Worm (Caenorhabditis elegans): Measurements from ENCODE around the gene BE0003N10.1.

BE0003N10.1 gene

ce11 chrIII:998855-999254 lies 38.4 kb upstream of the BE0003N10.1 start:
- no peak for TF ChIP-seq hlh-6 (tag; optimal IDR thresholded peaks at IDR 0.05)
- peak; percentile 17 for TF ChIP-seq ceh-48 (tag; optimal IDR thresholded peaks at IDR 0.05)

ce11 chrIII:1001297-1001696 lies 36.0 kb upstream of the BE0003N10.1 start, which contains the start of gene R06B10.7:
TSS of gene R06B10.7 (minus strand) at chrIII:1001397.
- TF ChIP-seq dve-1 (tag; optimal IDR thresholded peaks at IDR 0.05) (no peak), sdc-2 (tag; optimal IDR thresholded peaks at IDR 0.05) (no peak), hlh-30 (tag; optimal IDR thresholded peaks at IDR 0.05; ENCODE audit: insufficient read depth) (no peak), hlh-15 (tag; optimal IDR thresholded peaks at IDR 0.05) (no peak), unc-3 (GFP tag; conservative IDR thresholded peaks at IDR 0.05) (no peak), unc-3 (tag; optimal IDR thresholded peaks at IDR 0.05) (no peak), C08G9.2 (tag; optimal IDR thresholded peaks at IDR 0.05) (no peak), elt-2 (tag; optimal IDR thresholded peaks at IDR 0.05) (no peak), ttx-3 (tag; optimal IDR thresholded peaks at IDR 0.05) (no peak), lim-6 (tag; optimal IDR thresholded peaks at IDR 0.05) (no peak), ceh-31 (tag; optimal IDR thresholded peaks at IDR 0.05) (no peak), fkh-10 (GFP tag; optimal IDR thresholded peaks at IDR 0.05) (no peak), rnt-1 (tag; optimal IDR thresholded peaks at IDR 0.05) (no peak)

ce11 chrIII:1002510-1002909 lies 34.8 kb upstream of the BE0003N10.1 start, which contains the start of gene clec-150:
TSS of gene clec-150 (plus strand) at chrIII:1002707.
- TF ChIP-seq elt-2 (tag; optimal IDR thresholded peaks at IDR 0.05) = peak; percentile 56
- no peak for TF ChIP-seq nhr-11 (tag; optimal IDR thresholded peaks at IDR 0.05)

ce11 chrIII:1004464-1004863 lies 32.8 kb upstream of the BE0003N10.1 start:
- TF ChIP-seq dmd-4 (tag; optimal IDR thresholded peaks at IDR 0.05; ENCODE audit: borderline replicate concordance) (no peak), ceh-45 (GFP tag; IDR thresholded peaks at IDR 0.05) (no peak), pqm-1 (tag; optimal IDR thresholded peaks at IDR 0.05) (no peak), hlh-13 (GFP tag; optimal IDR thresholded peaks at IDR 0.05) (no peak), tbx-7 (tag; optimal IDR thresholded peaks at IDR 0.05) (no peak), unc-55 (GFP tag; optimal IDR thresholded peaks at IDR 0.05) (no peak), K09A11.1 (tag; optimal IDR thresholded peaks at IDR 0.05; ENCODE audit: insufficient read depth) (no peak), ceh-30 (tag; optimal IDR thresholded peaks at IDR 0.05) (no peak)

ce11 chrIII:1007143-1007905 lies 30.0 kb upstream of the BE0003N10.1 start:
- TF ChIP-seq unc-55 (GFP tag; optimal IDR thresholded peaks at IDR 0.05) = no peak
- no peak for TF ChIP-seq C38D4.7 (GFP tag; optimal IDR thresholded peaks at IDR 0.05)
- no peak for TF ChIP-seq ceh-9 (tag; optimal IDR thresholded peaks at IDR 0.05)
- no peak for TF ChIP-seq K02D7.2 (tag; optimal IDR thresholded peaks at IDR 0.05)
- TF ChIP-seq mec-3 (tag; optimal IDR thresholded peaks at IDR 0.05; ENCODE audit: borderline replicate concordance) = no peak
- TF ChIP-seq Y22D7AL.16 (tag; optimal IDR thresholded peaks at IDR 0.05) = no peak
- TF ChIP-seq fkh-10 (GFP tag; optimal IDR thresholded peaks at IDR 0.05) = no peak
- no peak for TF ChIP-seq ceh-45 (GFP tag; IDR thresholded peaks at IDR 0.05)
- no peak for TF ChIP-seq sox-2 (GFP tag; IDR thresholded peaks at IDR 0.05)
- TF ChIP-seq ceh-34 (tag; optimal IDR thresholded peaks at IDR 0.05) = no peak
- no peak for TF ChIP-seq pha-4 (tag; optimal IDR thresholded peaks at IDR 0.05)
- TF ChIP-seq hlh-15 (tag; optimal IDR thresholded peaks at IDR 0.05) = no peak

ce11 chrIII:1008091-1008490 lies 29.2 kb upstream of the BE0003N10.1 start, which contains the start of gene clc-27:
TSS of gene clc-27 (plus strand) at chrIII:1008391.
- TF ChIP-seq ceh-24 (tag; optimal IDR thresholded peaks at IDR 0.05) = no peak
- TF ChIP-seq sdc-2 (tag; optimal IDR thresholded peaks at IDR 0.05) = no peak
- no peak for TF ChIP-seq nfya-1 (tag; optimal IDR thresholded peaks at IDR 0.05)
- no peak for TF ChIP-seq madf-2 (tag; optimal IDR thresholded peaks at IDR 0.05)
- TF ChIP-seq ceh-9 (tag; optimal IDR thresholded peaks at IDR 0.05) = no peak

All from whole organism, late embryonic.